Worm (Caenorhabditis elegans) whole organism, L4 larva: ENCODE measurements around the gene rpl-39.

ENCODE experiments used
- R02D3.7 ChIP-seq: fragments of 150-350 bp; sonication (generic microtip); optimal IDR thresholded peaks from 3 replicates; lab custom pipeline; 2014; ENCODE audit warnings: missing biosample characterization, missing genetic modification characterization
- Y75B8A.6 ChIP-seq: fragments of 200-800 bp; sonication (Bioruptor generic); IDR thresholded peaks from 2 replicates; pipeline ENCODE4 v1.3.6; 2022; ENCODE audit warnings: missing genetic modification reagents, missing genetic modification characterization, missing compliant biosample characterization
- ZK337.2 ChIP-seq: fragments of 200-800 bp; sonication (Bioruptor generic); IDR thresholded peaks from 2 replicates; pipeline ENCODE4 v1.3.6; 2022; ENCODE audit warnings: missing genetic modification reagents, missing genetic modification characterization, missing compliant biosample characterization
- aha-1 ChIP-seq: fragments of 150-350 bp; peaks from one replicate; lab custom pipeline; 2014; ENCODE audit warnings: missing biosample characterization, missing genetic modification characterization
- attf-4 ChIP-seq: sonication (generic microtip); optimal IDR thresholded peaks from 3 replicates; lab custom pipeline; 2017; ENCODE audit warnings: missing biosample characterization, missing genetic modification characterization
- ceh-32 ChIP-seq: sonication (generic microtip); optimal IDR thresholded peaks from 2 replicates; lab custom pipeline; 2016; ENCODE audit warnings: mild to moderate bottlenecking, missing genetic modification characterization, missing compliant biosample characterization; ENCODE audit not compliant: poor library complexity
- ceh-82 ChIP-seq: sonication (generic microtip); optimal IDR thresholded peaks from 2 replicates; lab custom pipeline; 2017; ENCODE audit warnings: missing biosample characterization, missing genetic modification characterization
- ctbp-1 ChIP-seq: fragments of 200-800 bp; sonication (Bioruptor generic); IDR thresholded peaks from 2 replicates; pipeline ENCODE4 v1.3.6; 2022; ENCODE audit warnings: missing genetic modification reagents, missing genetic modification characterization, missing compliant biosample characterization
- daf-12 ChIP-seq: fragments of 150-350 bp; optimal IDR thresholded peaks from 2 replicates; lab custom pipeline; 2014; ENCODE audit warnings: missing biosample characterization, missing genetic modification reagents, missing genetic modification characterization
- dmd-6 ChIP-seq: fragments of 200-800 bp; sonication (Bioruptor generic); IDR thresholded peaks from 2 replicates; pipeline ENCODE4 v1.3.6; 2022; ENCODE audit warnings: missing genetic modification reagents, missing genetic modification characterization, missing compliant biosample characterization
- dpl-1 ChIP-seq: fragments of 150-350 bp; optimal IDR thresholded peaks from 2 replicates; lab custom pipeline; 2014; ENCODE audit warnings: missing biosample characterization, missing genetic modification reagents, missing genetic modification characterization
- egl-27 ChIP-seq: sonication (generic microtip); optimal IDR thresholded peaks from 3 replicates; lab custom pipeline; 2017; ENCODE audit warnings: missing biosample characterization, missing genetic modification reagents, missing genetic modification characterization
- fkh-10 ChIP-seq: fragments of 150-350 bp; optimal IDR thresholded peaks from 2 replicates; lab custom pipeline; 2014; ENCODE audit warnings: missing biosample characterization, missing genetic modification reagents, missing genetic modification characterization
- hif-1 ChIP-seq, 2 experiments: sonication (generic microtip); optimal IDR thresholded peaks; 2 replicates each; lab custom pipeline; 2016 to 2017; ENCODE audit warnings: missing compliant biosample characterization in 2 of 2, missing genetic modification characterization in 2 of 2, missing genetic modification reagents in 2 of 2, missing genotype in 2 of 2, mild to moderate bottlenecking in 1 of 2
- hlh-11 ChIP-seq: fragments of 200-800 bp; sonication (Bioruptor generic); optimal IDR thresholded peaks from 2 replicates; lab custom pipeline; 2018; ENCODE audit warnings: mild to moderate bottlenecking, missing genetic modification characterization, missing compliant biosample characterization
- lim-7 ChIP-seq: fragments of 200-800 bp; sonication (Bioruptor generic); IDR thresholded peaks from 2 replicates; pipeline ENCODE4 v1.3.6; 2022; ENCODE audit warnings: missing genetic modification characterization, missing compliant biosample characterization
- lin-13 ChIP-seq: fragments of 150-350 bp; optimal IDR thresholded peaks from 2 replicates; lab custom pipeline; 2014; ENCODE audit warnings: missing biosample characterization, missing genetic modification reagents, missing genetic modification characterization
- lin-38 ChIP-seq: fragments of 200-800 bp; sonication (Bioruptor generic); IDR thresholded peaks from 2 replicates; pipeline ENCODE4 v1.3.6; 2022; ENCODE audit warnings: missing genetic modification reagents, missing genetic modification characterization, missing compliant biosample characterization
- lsy-2 ChIP-seq, 2 experiments: fragments of 150-350 bp in 1 of 2; sonication (generic microtip) in 1 of 2; optimal IDR thresholded peaks; 2 replicates each; lab custom pipeline; 2014 to 2017; ENCODE audit warnings: missing biosample characterization in 2 of 2, missing genetic modification characterization in 2 of 2
- madf-5 ChIP-seq, 2 experiments: fragments of 200-800 bp; sonication (Bioruptor generic); IDR thresholded peaks; 2 replicates each; pipeline ENCODE4 v1.3.6; 2022; ENCODE audit warnings: missing compliant biosample characterization in 2 of 2, missing genetic modification characterization in 2 of 2
- mep-1 ChIP-seq: fragments of 150-350 bp; sonication (generic microtip); optimal IDR thresholded peaks from 3 replicates; lab custom pipeline; 2014; ENCODE audit warnings: missing biosample characterization, missing genetic modification characterization
- mes-2 ChIP-seq: sonication (generic microtip); optimal IDR thresholded peaks from 2 replicates; lab custom pipeline; 2016; ENCODE audit warnings: missing genotype, mild to moderate bottlenecking, missing genetic modification characterization, missing compliant biosample characterization; ENCODE audit not compliant: poor library complexity, severe bottlenecking
- mxl-2 ChIP-seq: fragments of 200-800 bp; sonication (Bioruptor generic); conservative IDR thresholded peaks from 2 replicates; pipeline ENCODE4 v1.3.6; 2022; ENCODE audit warnings: missing genetic modification reagents, missing genetic modification characterization, missing compliant biosample characterization
- nhr-237 ChIP-seq: sonication (generic microtip); optimal IDR thresholded peaks from 2 replicates; lab custom pipeline; 2017; ENCODE audit warnings: missing biosample characterization, missing genetic modification characterization
- nhr-25 ChIP-seq: sonication (generic microtip); optimal IDR thresholded peaks from 2 replicates; lab custom pipeline; 2017; ENCODE audit warnings: missing genetic modification characterization, mild to moderate bottlenecking, missing compliant biosample characterization, antibody characterized with exemption, moderate library complexity, borderline replicate concordance; ENCODE audit not compliant: insufficient read depth
- nhr-28 ChIP-seq: fragments of 150-350 bp; optimal IDR thresholded peaks from 2 replicates; lab custom pipeline; 2014; ENCODE audit warnings: missing biosample characterization, missing genetic modification characterization
- nhr-77 ChIP-seq: fragments of 150-350 bp; optimal IDR thresholded peaks from 2 replicates; lab custom pipeline; 2014; ENCODE audit warnings: missing biosample characterization, missing genetic modification characterization
- php-3 ChIP-seq: fragments of 200-800 bp; sonication (Bioruptor generic); IDR thresholded peaks from 2 replicates; pipeline ENCODE4 v1.3.6; 2022; ENCODE audit warnings: missing genetic modification reagents, missing genetic modification characterization, missing compliant biosample characterization
- pqm-1 ChIP-seq: sonication (generic microtip); optimal IDR thresholded peaks from 2 replicates; lab custom pipeline; 2017; ENCODE audit warnings: missing biosample characterization, missing genetic modification characterization
- saeg-2 ChIP-seq: fragments of 200-800 bp; sonication (Bioruptor generic); IDR thresholded peaks from 2 replicates; pipeline ENCODE4 v1.3.6; 2022; ENCODE audit warnings: missing genetic modification reagents, missing genetic modification characterization, missing compliant biosample characterization
- sdz-12 ChIP-seq: fragments of 200-800 bp; sonication (Bioruptor generic); optimal IDR thresholded peaks from 2 replicates; lab custom pipeline; 2018; ENCODE audit warnings: mild to moderate bottlenecking, missing genetic modification characterization, missing compliant biosample characterization
- skn-1 ChIP-seq: fragments of 150-350 bp; optimal IDR thresholded peaks from 2 replicates; lab custom pipeline; 2014; ENCODE audit warnings: missing biosample characterization, missing genetic modification characterization
- snpc-1.2 ChIP-seq: fragments of 200-800 bp; sonication (Bioruptor generic); IDR thresholded peaks from 2 replicates; pipeline ENCODE4 v1.3.6; 2022; ENCODE audit warnings: missing genetic modification reagents, missing genetic modification characterization, missing compliant biosample characterization
- snpc-4 ChIP-seq: fragments of 150-350 bp; optimal IDR thresholded peaks from 2 replicates; lab custom pipeline; 2014; ENCODE audit warnings: missing biosample characterization, missing genetic modification characterization
- spr-1 ChIP-seq: sonication (generic microtip); optimal IDR thresholded peaks from 2 replicates; lab custom pipeline; 2016; ENCODE audit warnings: mild to moderate bottlenecking, missing genetic modification characterization, missing compliant biosample characterization
- spr-3 ChIP-seq: fragments of 200-800 bp; sonication (Bioruptor generic); optimal IDR thresholded peaks from 2 replicates; lab custom pipeline; 2018; ENCODE audit warnings: mild to moderate bottlenecking, missing genetic modification characterization, missing compliant biosample characterization
- tag-97 ChIP-seq: fragments of 200-800 bp; sonication (Bioruptor generic); IDR thresholded peaks from 2 replicates; pipeline ENCODE4 v1.3.6; 2022; ENCODE audit warnings: missing genetic modification characterization, missing compliant biosample characterization
- tra-1 ChIP-seq: fragments of 200-800 bp; sonication (Bioruptor generic); IDR thresholded peaks from 2 replicates; pipeline ENCODE4 v1.3.6; 2022; ENCODE audit warnings: missing genetic modification reagents, missing genetic modification characterization, missing compliant biosample characterization
- unc-130 ChIP-seq: sonication (generic microtip); optimal IDR thresholded peaks from 2 replicates; lab custom pipeline; 2016; ENCODE audit warnings: missing genetic modification reagents, missing genetic modification characterization, missing compliant biosample characterization
- unc-62 ChIP-seq, 3 experiments: fragments of 150-350 bp in 1 of 3; sonication (generic microtip); optimal IDR thresholded peaks in 2 of 3; peaks in 1 of 3; 1 replicate in 1 of 3; 2 replicates in 2 of 3; lab custom pipeline; 2014 to 2017; ENCODE audit warnings: missing biosample characterization in 3 of 3, missing genetic modification characterization in 3 of 3, missing genetic modification reagents in 3 of 3, missing genotype in 1 of 3
- vab-7 ChIP-seq: fragments of 200-800 bp; sonication (Bioruptor generic); IDR thresholded peaks from 2 replicates; pipeline ENCODE4 v1.3.6; 2022; ENCODE audit warnings: missing genetic modification reagents, missing genetic modification characterization, missing compliant biosample characterization
- zfp-2 ChIP-seq: sonication (generic microtip); optimal IDR thresholded peaks from 2 replicates; lab custom pipeline; 2016; ENCODE audit warnings: mild to moderate bottlenecking, missing genetic modification characterization, missing compliant biosample characterization
- zip-2 ChIP-seq: fragments of 150-350 bp; optimal IDR thresholded peaks from 2 replicates; lab custom pipeline; 2014; ENCODE audit warnings: missing biosample characterization, missing genetic modification characterization

The rpl-39 gene

ce11 chrV:7822655-7823054, 46.8 kb upstream of the rpl-39 start (continued):
- TF ChIP-seq nhr-25 (tag; lab: Kevin White, UChicago) (no peak), php-3 (GFP tag; lab: Robert Waterston, UW) (no peak), mxl-2 (no peak), saeg-2 (GFP tag; lab: Robert Waterston, UW) (no peak), unc-62 (GFP tag; optimal IDR thresholded peaks at IDR 0.05 in 1 of 2; lab: Kevin White, UChicago) (peak in 1 of 2 experiments; percentile 98), unc-62 (tag; optimal IDR thresholded peaks at IDR 0.05; lab: Kevin White, UChicago) (no peak), lin-38 (no peak)
- TF ChIP-seq, all 104 proteins: peak for 6

DNA sequence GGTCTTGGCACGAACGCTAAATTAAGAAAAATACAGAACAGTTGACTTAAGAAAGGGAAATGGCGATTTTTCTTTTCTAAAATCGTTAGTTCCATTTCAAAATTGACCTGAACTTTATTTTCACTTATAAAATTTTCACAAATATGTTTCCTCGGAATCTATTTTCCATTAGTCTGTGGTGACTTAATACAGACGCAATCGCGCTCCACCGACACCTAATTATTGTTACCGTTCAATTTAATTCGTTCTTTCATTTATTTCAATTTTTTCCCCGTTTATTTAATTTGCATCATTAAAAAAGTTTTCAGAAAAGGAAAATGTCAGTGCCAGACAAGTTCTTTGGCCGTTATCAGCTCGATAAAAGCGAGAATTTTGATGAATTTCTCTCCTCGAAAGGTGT, 44.4 kb upstream of the rpl-39 start, which contains the start of gene lbp-4:
Gene lbp-4 (plus strand): TSS at position 309 of the 400 bp plus-strand sequence.
- TF ChIP-seq hlh-11 (tag; lab: Kevin White, UChicago) (peak; percentile 8), ceh-32 (tag; lab: Kevin White, UChicago) (no peak), ctbp-1 (GFP tag; lab: Robert Waterston, UW) (no peak), zip-2 (tag; lab: Kevin White, UChicago) (no peak), ceh-82 (tag; lab: Kevin White, UChicago) (no peak), hif-1 (tag; optimal IDR thresholded peaks at IDR 0.05; lab: Kevin White, UChicago) (peak in 1 of 2 experiments; percentile 46), lim-7 (GFP tag; lab: Robert Waterston, UW) (no peak), dmd-6 (peak; percentile 41; the same call in 1 of the 2 replicates), madf-5 (GFP tag; IDR thresholded peaks at IDR 0.05; lab: Robert Waterston, UW) (no peak), vab-7 (GFP tag; lab: Robert Waterston, UW) (no peak), nhr-77 (tag; lab: Kevin White, UChicago) (peak; percentile 57), nhr-28 (tag; lab: Kevin White, UChicago) (peak; percentile 32), nhr-237 (tag; lab: Kevin White, UChicago) (no peak), dpl-1 (peak; percentile 23), attf-4 (no peak), lin-38 (peak; percentile 88), spr-3 (GFP tag; lab: Kevin White, UChicago) (no peak), snpc-4 (tag; lab: Kevin White, UChicago) (no peak), pqm-1 (tag; lab: Kevin White, UChicago) (peak; percentile 56), daf-12 (no peak), R02D3.7 (tag; lab: Kevin White, UChicago) (no peak), fkh-10 (GFP tag; lab: Kevin White, UChicago) (no peak), Y75B8A.6 (GFP tag; lab: Robert Waterston, UW) (no peak), php-3 (GFP tag; lab: Robert Waterston, UW) (no peak), ZK337.2 (GFP tag; lab: Robert Waterston, UW) (no peak), mes-2 (tag; lab: Kevin White, UChicago) (peak; percentile 89), tag-97 (GFP tag; lab: Robert Waterston, UW) (no peak), mep-1 (tag; lab: Kevin White, UChicago) (peak; percentile 61), unc-130 (peak; percentile 15), zfp-2 (tag; lab: Kevin White, UChicago) (no peak), egl-27 (no peak), spr-1 (tag; lab: Kevin White, UChicago) (no peak), sdz-12 (GFP tag; lab: Kevin White, UChicago) (no peak), skn-1 (tag; lab: Kevin White, UChicago) (no peak), snpc-1.2 (GFP tag; lab: Robert Waterston, UW) (no peak), aha-1 (tag; lab: Kevin White, UChicago) (peak; percentile 17), saeg-2 (GFP tag; lab: Robert Waterston, UW) (no peak), lin-13 (GFP tag; lab: Kevin White, UChicago) (no peak), lsy-2 (tag; optimal IDR thresholded peaks at IDR 0.05; lab: Kevin White, UChicago) (peak in 1 of 2 experiments; percentile 64), tra-1 (GFP tag; lab: Robert Waterston, UW) (no peak)
